Worm (Caenorhabditis elegans): ENCODE results near the gene C50E10.1.

C50E10.1 gene

DNA sequence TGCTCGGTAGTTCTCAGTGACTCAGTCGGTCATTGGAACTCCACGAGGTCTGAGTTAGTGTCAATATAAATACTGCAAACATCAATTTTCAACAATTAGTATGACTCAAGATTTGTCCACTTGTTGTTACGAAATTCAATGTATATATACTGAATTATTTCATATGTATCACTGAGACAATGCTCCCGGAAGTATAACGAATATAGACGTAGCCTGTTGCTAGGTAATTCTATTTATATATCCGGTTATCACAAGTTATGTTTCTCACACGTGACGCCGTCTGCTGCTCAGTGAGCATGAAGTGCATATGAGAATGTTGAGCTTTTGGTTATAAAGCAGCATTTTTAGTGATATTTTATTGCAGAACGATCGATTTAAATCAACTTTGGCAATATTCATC lies 41.7 kb downstream of the C50E10.1 start:
- no peak for TF ChIP-seq aly-2 (tag; optimal IDR thresholded peaks at IDR 0.05)
- no peak for TF ChIP-seq ceh-88 (GFP tag; IDR thresholded peaks at IDR 0.05)
- no peak for TF ChIP-seq pqm-1 (tag; optimal IDR thresholded peaks at IDR 0.05)
- TF ChIP-seq ceh-63 (GFP tag; optimal IDR thresholded peaks at IDR 0.05) = no peak
- no peak for TF ChIP-seq nhr-28 (tag; optimal IDR thresholded peaks at IDR 0.05)
- TF ChIP-seq nhr-47 (tag; optimal IDR thresholded peaks at IDR 0.05) = peak; percentile 29
- no peak for TF ChIP-seq dpl-1 (GFP tag; optimal IDR thresholded peaks at IDR 0.05)
- no peak for TF ChIP-seq vab-15 (tag; optimal IDR thresholded peaks at IDR 0.05)
- no peak for TF ChIP-seq egl-27 (tag; optimal IDR thresholded peaks at IDR 0.05)
- no peak for TF ChIP-seq nhr-11 (tag; optimal IDR thresholded peaks at IDR 0.05)
- TF ChIP-seq nhr-237 (tag; optimal IDR thresholded peaks at IDR 0.05) = no peak
- peak; percentile 58 for TF ChIP-seq ceh-8 (GFP tag; optimal IDR thresholded peaks at IDR 0.05)
- TF ChIP-seq hlh-17 (GFP tag; optimal IDR thresholded peaks at IDR 0.05; ENCODE audit: borderline replicate concordance) = no peak
- no peak for TF ChIP-seq mdl-1 (tag; optimal IDR thresholded peaks at IDR 0.05)
- no peak for TF ChIP-seq ces-1 (GFP tag; optimal IDR thresholded peaks at IDR 0.05)
- no peak for TF ChIP-seq sox-4 (tag; optimal IDR thresholded peaks at IDR 0.05)
- no peak for TF ChIP-seq elt-3 (tag; optimal IDR thresholded peaks at IDR 0.05)
- TF ChIP-seq nhr-90 (tag; optimal IDR thresholded peaks at IDR 0.05; ENCODE audit: poor library complexity) = no peak
- TF ChIP-seq lin-14 (GFP tag; optimal IDR thresholded peaks at IDR 0.05) = no peak
- TF ChIP-seq nhr-19 (GFP tag; conservative IDR thresholded peaks at IDR 0.05) = no peak
- peak; percentile 42 for TF ChIP-seq nhr-71 (tag; optimal IDR thresholded peaks at IDR 0.05)
- no peak for TF ChIP-seq ama-1 (optimal IDR thresholded peaks at IDR 0.05)
- TF ChIP-seq grh-1 (GFP tag; IDR thresholded peaks at IDR 0.05) = no peak
- TF ChIP-seq fkh-8 (tag; optimal IDR thresholded peaks at IDR 0.05) = peak; percentile 83
- TF ChIP-seq hpl-2 (GFP tag; optimal IDR thresholded peaks at IDR 0.05) = no peak
- no peak for TF ChIP-seq efl-3 (GFP tag; optimal IDR thresholded peaks at IDR 0.05)

- TF ChIP-seq swsn-7 (tag; optimal IDR thresholded peaks at IDR 0.05) = no peak
- TF ChIP-seq efl-3 (GFP tag; optimal IDR thresholded peaks at IDR 0.05) = no peak
- no peak for TF ChIP-seq unc-62 (GFP tag; optimal IDR thresholded peaks at IDR 0.05)
- TF ChIP-seq zag-1 (tag; optimal IDR thresholded peaks at IDR 0.05) = no peak
- TF ChIP-seq irx-1 (tag; optimal IDR thresholded peaks at IDR 0.05) = no peak
- no peak for TF ChIP-seq xbp-1 (tag; optimal IDR thresholded peaks at IDR 0.05)
- TF ChIP-seq fkh-8 (tag; optimal IDR thresholded peaks at IDR 0.05) = no peak
- no peak for TF ChIP-seq C16A3.4 (tag; optimal IDR thresholded peaks at IDR 0.05)
- no peak for TF ChIP-seq zip-4 (GFP tag; optimal IDR thresholded peaks at IDR 0.05)
Measured at ce11 chrII:12257095-12257494, 45.2 kb downstream of the C50E10.1 start.

DNA sequence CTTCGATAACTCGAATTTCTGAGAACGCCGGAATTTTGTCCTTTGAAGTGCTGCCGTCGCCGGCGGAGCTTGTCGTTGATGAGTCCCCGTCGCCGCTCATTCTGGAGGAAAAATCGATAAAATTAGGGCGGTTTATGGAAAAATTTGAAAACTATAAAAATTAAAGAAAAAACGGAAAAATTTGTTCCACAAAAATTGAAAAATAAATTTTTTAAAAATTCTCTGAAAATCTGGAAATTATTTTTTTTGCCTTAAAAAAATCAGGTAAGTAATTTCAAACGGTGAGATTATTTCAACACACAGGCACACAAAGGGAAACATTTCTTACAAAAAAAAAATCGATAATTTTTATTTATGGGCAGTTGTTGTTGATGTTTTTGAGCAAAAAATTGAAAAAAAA lies 45.7 kb downstream of the C50E10.1 start, which contains the start of gene parn-2:
Gene parn-2, minus strand, starts transcription at position 101 of the 400 bp plus-strand sequence.
- no peak for TF ChIP-seq mep-1 (tag; optimal IDR thresholded peaks at IDR 0.05)
- no peak for TF ChIP-seq nhr-20 (tag; optimal IDR thresholded peaks at IDR 0.05)
- no peak for TF ChIP-seq nhr-11 (tag; optimal IDR thresholded peaks at IDR 0.05)
- no peak for TF ChIP-seq grh-1 (GFP tag; IDR thresholded peaks at IDR 0.05)
- TF ChIP-seq lir-3 (tag; optimal IDR thresholded peaks at IDR 0.05; ENCODE audit: poor library complexity) = no peak
- TF ChIP-seq irx-1 (tag; optimal IDR thresholded peaks at IDR 0.05) = no peak
- TF ChIP-seq nhr-237 (tag; optimal IDR thresholded peaks at IDR 0.05) = no peak
- TF ChIP-seq efl-3 (GFP tag; optimal IDR thresholded peaks at IDR 0.05) = no peak
- no peak for TF ChIP-seq F16B12.6 (tag; optimal IDR thresholded peaks at IDR 0.05)
- no peak for TF ChIP-seq lin-15B (tag; optimal IDR thresholded peaks at IDR 0.05)
- no peak for TF ChIP-seq lin-35 (GFP tag; optimal IDR thresholded peaks at IDR 0.05)

All from whole organism, L1 larva.